Worm (Caenorhabditis elegans) whole organism, early embryonic: ENCODE data around the gene srsx-18.

ENCODE experiments used
- F13C5.2 ChIP-seq: sonication (generic microtip); optimal IDR thresholded peaks from 2 replicates; lab custom pipeline; 2017; ENCODE audit warnings: mild to moderate bottlenecking, missing genetic modification characterization, inconsistent platforms, missing compliant biosample characterization
- aly-1 ChIP-seq: sonication (generic microtip); optimal IDR thresholded peaks from 2 replicates; lab custom pipeline; 2016; ENCODE audit warnings: missing genetic modification characterization, missing compliant biosample characterization
- ama-1 ChIP-seq: fragments of 150-350 bp; optimal IDR thresholded peaks from 2 replicates; lab custom pipeline; 2014

DNA sequence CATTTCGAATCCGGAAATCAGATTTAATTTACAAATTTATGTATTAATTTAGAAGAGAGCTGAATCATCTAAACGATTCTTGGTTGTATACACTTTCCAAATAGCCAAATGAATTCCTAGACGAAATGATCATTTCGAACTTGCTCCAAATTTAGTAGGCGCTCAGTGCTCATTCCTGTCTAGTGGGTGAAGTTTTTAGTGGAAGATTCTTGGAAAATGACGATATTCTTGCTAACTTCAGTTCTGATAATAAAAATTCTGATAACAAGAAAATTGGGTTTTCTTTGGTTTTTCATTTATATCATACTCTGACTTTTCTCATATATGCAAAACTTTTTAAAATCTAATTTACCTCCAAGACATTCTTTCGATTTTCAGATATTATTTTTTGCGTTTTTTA lies 575 bp upstream of the srsx-18 start:
- TF ChIP-seq ama-1 (no peak), aly-1 (tag; lab: Kevin White, UChicago) (no peak), F13C5.2 (tag; lab: Kevin White, UChicago) (no peak)
